Worm (Caenorhabditis elegans) whole organism, L4 larva: ENCODE measurements around the gene F44D12.19.

Source experiments
- R02D3.7 ChIP-seq: fragments of 150-350 bp; sonication (generic microtip); optimal IDR thresholded peaks from 3 replicates; lab custom pipeline; 2014; ENCODE audit warnings: missing biosample characterization, missing genetic modification characterization
- aha-1 ChIP-seq: fragments of 150-350 bp; peaks from one replicate; lab custom pipeline; 2014; ENCODE audit warnings: missing biosample characterization, missing genetic modification characterization
- fkh-10 ChIP-seq: fragments of 150-350 bp; optimal IDR thresholded peaks from 2 replicates; lab custom pipeline; 2014; ENCODE audit warnings: missing biosample characterization, missing genetic modification reagents, missing genetic modification characterization
- hlh-30 ChIP-seq: sonication (generic microtip); optimal IDR thresholded peaks from 2 replicates; lab custom pipeline; 2017; ENCODE audit warnings: antibody characterized with exemption, mild to moderate bottlenecking, missing genetic modification characterization, missing compliant biosample characterization; ENCODE audit not compliant: insufficient read depth
- lin-39 ChIP-seq: fragments of 150-350 bp; optimal IDR thresholded peaks from 2 replicates; lab custom pipeline; 2014; ENCODE audit warnings: missing biosample characterization, missing genetic modification reagents, missing genetic modification characterization
- mdl-1 ChIP-seq, 2 experiments: fragments of 150-350 bp in 1 of 2; sonication (generic microtip) in 1 of 2; optimal IDR thresholded peaks; 2 replicates each; lab custom pipeline; 2014 to 2017; ENCODE audit warnings: missing biosample characterization in 2 of 2, missing genetic modification characterization in 2 of 2
- nhr-77 ChIP-seq: fragments of 150-350 bp; optimal IDR thresholded peaks from 2 replicates; lab custom pipeline; 2014; ENCODE audit warnings: missing biosample characterization, missing genetic modification characterization
- pha-4 ChIP-seq, 2 experiments: fragments of 150-350 bp in 1 of 2; fragments of 200-800 bp in 1 of 2; sonication (Bioruptor generic) in 1 of 2; IDR thresholded peaks in 1 of 2; optimal IDR thresholded peaks in 1 of 2; 2 replicates each; pipeline versions ENCODE4 v1.3.6 to Lab custom; 2014 to 2022; ENCODE audit warnings: missing genetic modification characterization in 2 of 2, missing genetic modification reagents in 2 of 2, missing biosample characterization in 1 of 2, missing compliant biosample characterization in 1 of 2

DNA sequence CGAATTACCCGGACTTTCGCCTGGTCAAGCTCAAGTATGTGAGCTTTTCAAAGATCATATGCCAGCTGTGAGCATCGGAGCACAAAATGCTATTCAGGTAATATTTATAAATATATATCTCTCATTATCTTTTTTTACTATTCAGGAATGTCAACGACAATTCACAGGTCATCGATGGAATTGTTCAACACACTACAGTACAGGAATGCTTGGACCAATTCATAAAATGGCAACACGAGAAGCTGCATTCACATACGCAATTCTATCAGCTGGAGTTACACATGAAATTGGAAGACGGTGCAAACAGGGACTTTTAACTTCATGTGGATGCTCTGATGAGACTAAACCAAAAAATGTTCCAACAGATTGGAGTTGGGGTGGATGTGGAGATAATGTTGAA, 46.9 kb downstream of the F44D12.19 start:
- TF ChIP-seq mdl-1 (tag; optimal IDR thresholded peaks at IDR 0.05; lab: Kevin White, UChicago) (no peak), nhr-77 (tag; lab: Kevin White, UChicago) (no peak), fkh-10 (GFP tag; lab: Kevin White, UChicago) (no peak), hlh-30 (tag; lab: Kevin White, UChicago) (no peak), lin-39 (tag; lab: Kevin White, UChicago) (no peak), aha-1 (tag; lab: Kevin White, UChicago) (no peak), pha-4 (GFP tag; IDR thresholded peaks at IDR 0.05; lab: Robert Waterston, UW) (no peak), pha-4 (tag; optimal IDR thresholded peaks at IDR 0.05; lab: Kevin White, UChicago) (no peak), R02D3.7 (tag; lab: Kevin White, UChicago) (no peak)
